Fruit fly (Drosophila melanogaster): Measurements from ENCODE around the gene Obp8a.

The Obp8a gene

dm6 chrX:9250161-9250831, 35.6 kb downstream of the Obp8a start, which contains the start of gene CG17754 (continued):
- no peak for TF ChIP-seq ewg (GFP tag; optimal IDR thresholded peaks at IDR 0.05)
- TF ChIP-seq Sry-δ (GFP tag; optimal IDR thresholded peaks at IDR 0.05): no peak
- no peak for TF ChIP-seq Camta (GFP tag; optimal IDR thresholded peaks at IDR 0.05)
- peak; percentile 83 for TF ChIP-seq nerfin-1 (tag; optimal IDR thresholded peaks at IDR 0.05)
- TF ChIP-seq CG30020 (tag; optimal IDR thresholded peaks at IDR 0.05): peak; percentile 17
- TF ChIP-seq CG2116 (GFP tag; optimal IDR thresholded peaks at IDR 0.05): peak; percentile 27
- peak; percentile 16 for TF ChIP-seq Nf-YC (tag; optimal IDR thresholded peaks at IDR 0.05)
- no peak for TF ChIP-seq Fer1 (GFP tag; optimal IDR thresholded peaks at IDR 0.05)
- peak; percentile 34; the same call in 1 of the 3 replicates for TF ChIP-seq row (GFP tag; IDR thresholded peaks at IDR 0.05)
- TF ChIP-seq CG7928 (GFP tag; optimal IDR thresholded peaks at IDR 0.05): no peak
- peak; percentile 6 for TF ChIP-seq sug (tag; optimal IDR thresholded peaks at IDR 0.05)
- TF ChIP-seq MBD-R2 (GFP tag; IDR thresholded peaks at IDR 0.05): peak; percentile 87
- TF ChIP-seq CG31365 (tag; optimal IDR thresholded peaks at IDR 0.05): no peak
- TF ChIP-seq CG9797 (GFP tag; optimal IDR thresholded peaks at IDR 0.05): peak; percentile 78
- TF ChIP-seq tgo (GFP tag; IDR thresholded peaks at IDR 0.05): no peak
- no peak for TF ChIP-seq CG1647 (GFP tag; optimal IDR thresholded peaks at IDR 0.05)
- peak; percentile 34 for TF ChIP-seq CG8924 (tag; optimal IDR thresholded peaks at IDR 0.05)
- peak; percentile 77 for TF ChIP-seq stwl (tag; optimal IDR thresholded peaks at IDR 0.05)
- no peak for TF ChIP-seq CG13296 (GFP tag; optimal IDR thresholded peaks at IDR 0.05)
- no peak for TF ChIP-seq CG7271 (tag; optimal IDR thresholded peaks at IDR 0.05)
- TF ChIP-seq prd (optimal IDR thresholded peaks at IDR 0.05): no peak
- TF ChIP-seq prd (GFP tag; IDR thresholded peaks at IDR 0.05): no peak
- peak; percentile 21 for TF ChIP-seq Hmr (GFP tag; optimal IDR thresholded peaks at IDR 0.05)
- peak; percentile 19; the same call in 1 of the 3 replicates for TF ChIP-seq CG16813 (GFP tag; IDR thresholded peaks at IDR 0.05; ENCODE audit: partially characterized antibody)
- peak; percentile 35; the same call in 1 of the 2 replicates for TF ChIP-seq crol (GFP tag; IDR thresholded peaks at IDR 0.05)
- no peak for TF ChIP-seq bigmax (GFP tag; optimal IDR thresholded peaks at IDR 0.05)
- TF ChIP-seq fru (optimal IDR thresholded peaks at IDR 0.05): no peak
- no peak for TF ChIP-seq CG6791 (GFP tag; IDR thresholded peaks at IDR 0.05; ENCODE audit: partially characterized antibody)
- TF ChIP-seq chinmo (GFP tag; IDR thresholded peaks at IDR 0.05; ENCODE audit: partially characterized antibody): 0 out of 4 replicates have a peak, but pooled peaks have one; percentile 47
- no peak for TF ChIP-seq dan (GFP tag; IDR thresholded peaks at IDR 0.05)

- TF ChIP-seq zfh2 (GFP tag; optimal IDR thresholded peaks at IDR 0.05): no peak
- no peak for TF ChIP-seq Atf3 (GFP tag; optimal IDR thresholded peaks at IDR 0.05)
- TF ChIP-seq prd (optimal IDR thresholded peaks at IDR 0.05): no peak
- TF ChIP-seq prd (GFP tag; IDR thresholded peaks at IDR 0.05): peak; percentile 44; the same call in 2 of the 3 replicates
- peak; percentile 25 for TF ChIP-seq grau (tag; optimal IDR thresholded peaks at IDR 0.05)
- peak; percentile 27 for TF ChIP-seq btn (GFP tag; optimal IDR thresholded peaks at IDR 0.05)
- TF ChIP-seq E2f1 (GFP tag; IDR thresholded peaks at IDR 0.05): 0 out of 2 replicates have a peak, but pooled peaks have one; percentile 9
- TF ChIP-seq hkb (optimal IDR thresholded peaks at IDR 0.05): no peak
- TF ChIP-seq hkb (GFP tag; IDR thresholded peaks at IDR 0.05): 0 out of 2 replicates have a peak, but pooled peaks have one; percentile 36
- peak; percentile 34 for TF ChIP-seq Sox100B (GFP tag; optimal IDR thresholded peaks at IDR 0.05)
- TF ChIP-seq CG9727 (GFP tag; optimal IDR thresholded peaks at IDR 0.05): peak; percentile 2
- peak; percentile 22 for TF ChIP-seq Xbp1 (GFP tag; optimal IDR thresholded peaks at IDR 0.05)
- TF ChIP-seq CG1233 (GFP tag; optimal IDR thresholded peaks at IDR 0.05): peak; percentile 7
- peak in 1 of 2 experiments; percentile 4 for TF ChIP-seq chif (GFP tag; optimal IDR thresholded peaks at IDR 0.05)
- TF ChIP-seq CG11504 (tag; optimal IDR thresholded peaks at IDR 0.05): peak; percentile 36
- TF ChIP-seq wor (GFP tag; IDR thresholded peaks at IDR 0.05): peak; percentile 30; the same call in 1 of the 2 replicates
- TF ChIP-seq Hmx (GFP tag; optimal IDR thresholded peaks at IDR 0.05): no peak
- no peak for TF ChIP-seq CG10543 (GFP tag; optimal IDR thresholded peaks at IDR 0.05)
- TF ChIP-seq CG4424 (GFP tag; optimal IDR thresholded peaks at IDR 0.05): peak; percentile 7
- TF ChIP-seq Hsf (GFP tag; optimal IDR thresholded peaks at IDR 0.05): peak; percentile 24
- TF ChIP-seq CG30403 (GFP tag; optimal IDR thresholded peaks at IDR 0.05): peak; percentile 38
- peak; percentile 44 for TF ChIP-seq nom (GFP tag; optimal IDR thresholded peaks at IDR 0.05)
Measured at dm6 chrX:9251212-9251877, 36.7 kb downstream of the Obp8a start.

Measured in whole organism, embryonic.